Fruit fly (Drosophila melanogaster): Measurements from ENCODE around the gene para.

The para gene

dm6 chrX:16448252-16449191 is 84.4 kb downstream of the para start, which contains the start of the genes CG34015 and eIF4H1:
Gene CG34015 (minus strand): TSS chrX:16448302.
Gene eIF4H1 (plus strand): TSS chrX:16448665.
- no peak for TF ChIP-seq Ssrp (tag; optimal IDR thresholded peaks at IDR 0.05)
- no peak for TF ChIP-seq chm (GFP tag; IDR thresholded peaks at IDR 0.05)
- TF ChIP-seq Sin3A (optimal IDR thresholded peaks at IDR 0.05): peak; percentile 50
- peak; percentile 32 for TF ChIP-seq Fer1 (GFP tag; optimal IDR thresholded peaks at IDR 0.05)
- no peak for TF ChIP-seq Nf-YA (GFP tag; IDR thresholded peaks at IDR 0.05)
- no peak for TF ChIP-seq CG3281 (GFP tag; optimal IDR thresholded peaks at IDR 0.05)
- TF ChIP-seq CG10321 (GFP tag; IDR thresholded peaks at IDR 0.05): no peak
- no peak for TF ChIP-seq CG11247 (GFP tag; IDR thresholded peaks at IDR 0.05)
- TF ChIP-seq CG13123 (GFP tag; optimal IDR thresholded peaks at IDR 0.05): no peak
- no peak for TF ChIP-seq tio (GFP tag; optimal IDR thresholded peaks at IDR 0.05)
- no peak for TF ChIP-seq CG11504 (tag; optimal IDR thresholded peaks at IDR 0.05)
- peak; percentile 20 for TF ChIP-seq CG10267 (tag; optimal IDR thresholded peaks at IDR 0.05)
- TF ChIP-seq sna (GFP tag; IDR thresholded peaks at IDR 0.05; ENCODE audit: partially characterized antibody): 0 out of 2 replicates have a peak, but pooled peaks have one; percentile 12
- no peak for TF ChIP-seq Poxn (GFP tag; IDR thresholded peaks at IDR 0.05)
- peak; percentile 26 for TF ChIP-seq pita (GFP tag; optimal IDR thresholded peaks at IDR 0.05)
- peak; percentile 48 for TF ChIP-seq Dp (GFP tag; optimal IDR thresholded peaks at IDR 0.05)
- no peak for TF ChIP-seq Rfx (GFP tag; IDR thresholded peaks at IDR 0.05)
- peak; percentile 89 for TF ChIP-seq CG8478 (optimal IDR thresholded peaks at IDR 0.05)
- TF ChIP-seq CG33213 (GFP tag; optimal IDR thresholded peaks at IDR 0.05): peak; percentile 35
- TF ChIP-seq hbn (GFP tag; IDR thresholded peaks at IDR 0.05; ENCODE audit: partially characterized antibody): peak; percentile 52
- no peak for TF ChIP-seq Spps (tag; optimal IDR thresholded peaks at IDR 0.05)
- TF ChIP-seq sens (GFP tag): peak; percentile 63
- peak; percentile 53 for TF ChIP-seq Med (GFP tag)
- peak; percentile 4 for TF ChIP-seq cwo (GFP tag; optimal IDR thresholded peaks at IDR 0.05)
- peak; percentile 27; the same call in 1 of the 2 replicates for TF ChIP-seq MBD-R2 (GFP tag; IDR thresholded peaks at IDR 0.05)
- peak; percentile 68 for TF ChIP-seq phol (tag; optimal IDR thresholded peaks at IDR 0.05)
- TF ChIP-seq ind (GFP tag; optimal IDR thresholded peaks at IDR 0.05): no peak
- TF ChIP-seq CG18262 (tag; optimal IDR thresholded peaks at IDR 0.05): peak; percentile 2
- no peak for TF ChIP-seq CG3407 (GFP tag; optimal IDR thresholded peaks at IDR 0.05)
- no peak for TF ChIP-seq CG1024 (GFP tag; IDR thresholded peaks at IDR 0.05)
- peak; percentile 93 for TF ChIP-seq Adf1 (GFP tag; IDR thresholded peaks at IDR 0.05)
- TF ChIP-seq CG3163 (GFP tag; optimal IDR thresholded peaks at IDR 0.05): no peak
- no peak for TF ChIP-seq pum (GFP tag; optimal IDR thresholded peaks at IDR 0.05)
- TF ChIP-seq nau (GFP tag; optimal IDR thresholded peaks at IDR 0.05): peak; percentile 4
- no peak for TF ChIP-seq ems (GFP tag; optimal IDR thresholded peaks at IDR 0.05)
- TF ChIP-seq CG2120 (GFP tag; optimal IDR thresholded peaks at IDR 0.05): no peak
- peak; percentile 11; the same call in 1 of the 2 replicates for TF ChIP-seq bbx (GFP tag; IDR thresholded peaks at IDR 0.05; ENCODE audit: partially characterized antibody)
- TF ChIP-seq Taf1 (GFP tag; IDR thresholded peaks at IDR 0.05): no peak
- peak; percentile 10 for TF ChIP-seq CG2712 (tag; optimal IDR thresholded peaks at IDR 0.05)
- TF ChIP-seq insv (GFP tag; optimal IDR thresholded peaks at IDR 0.05): no peak
- TF ChIP-seq Six4 (GFP tag; optimal IDR thresholded peaks at IDR 0.05): no peak
- TF ChIP-seq sqz (GFP tag; optimal IDR thresholded peaks at IDR 0.05): peak; percentile 97
- TF ChIP-seq PHDP (tag; optimal IDR thresholded peaks at IDR 0.05): no peak
- peak; percentile 68; the same call in 1 of the 3 replicates for TF ChIP-seq CG34422 (GFP tag; IDR thresholded peaks at IDR 0.05)
- no peak for TF ChIP-seq CG12942 (GFP tag; optimal IDR thresholded peaks at IDR 0.05)
- peak in 1 of 2 experiments; percentile 79 for TF ChIP-seq crp (GFP tag; optimal IDR thresholded peaks at IDR 0.05)
- peak; percentile 99 for TF ChIP-seq cg (GFP tag; optimal IDR thresholded peaks at IDR 0.05)
- TF ChIP-seq CG9876 (GFP tag; optimal IDR thresholded peaks at IDR 0.05): no peak
- TF ChIP-seq gsb (GFP tag; IDR thresholded peaks at IDR 0.05): no peak

Measured in whole organism, embryonic.